Fruit fly (Drosophila melanogaster) whole organism, embryonic: ENCODE data around the gene CG13384.

Experiments used
- BEAF-32 ChIP-seq: fragments of 200-800 bp; sonication (Bioruptor generic); optimal IDR thresholded peaks from 3 replicates; lab custom pipeline; 2017; ENCODE audit warnings: missing biosample characterization, missing genetic modification characterization, mild to moderate bottlenecking, moderate library complexity, missing genetic modification reagents
- Bgb ChIP-seq: fragments of 200-800 bp; sonication (Bioruptor generic); IDR thresholded peaks from 2 replicates; pipeline ENCODE4 v1.3.6; 2022; ENCODE audit warnings: missing biosample characterization, missing genetic modification characterization; ENCODE audit not compliant: partially characterized antibody
- CG10431 ChIP-seq: fragments of 200-800 bp; sonication (Bioruptor generic); optimal IDR thresholded peaks from 3 replicates; lab custom pipeline; 2018; ENCODE audit warnings: missing biosample characterization, mild to moderate bottlenecking, missing genetic modification characterization
- CG10565 ChIP-seq: fragments of 200-800 bp; sonication (Bioruptor generic); optimal IDR thresholded peaks from 3 replicates; lab custom pipeline; 2016; ENCODE audit warnings: missing biosample characterization, mild to moderate bottlenecking, missing genetic modification characterization
- CG11093 ChIP-seq: fragments of 200-800 bp; sonication (Bioruptor generic); IDR thresholded peaks from 3 replicates; pipeline ENCODE4 v1.3.6; 2022; ENCODE audit warnings: missing biosample characterization, missing genetic modification characterization
- CG12071 ChIP-seq: fragments of 200-800 bp; sonication (Bioruptor generic); optimal IDR thresholded peaks from 3 replicates; lab custom pipeline; 2018; ENCODE audit warnings: missing biosample characterization, mild to moderate bottlenecking, missing genetic modification characterization
- CG12236 ChIP-seq: fragments of 200-800 bp; sonication (Bioruptor generic); optimal IDR thresholded peaks from 2 replicates; lab custom pipeline; 2016; ENCODE audit warnings: missing biosample characterization, missing genetic modification characterization
- CG15073 ChIP-seq: fragments of 200-800 bp; sonication (Bioruptor generic); optimal IDR thresholded peaks from 2 replicates; lab custom pipeline; 2016; ENCODE audit warnings: missing biosample characterization, missing genetic modification characterization
- CG15696 ChIP-seq: fragments of 200-800 bp; sonication (Bioruptor generic); optimal IDR thresholded peaks from 2 replicates; lab custom pipeline; 2019; ENCODE audit warnings: missing biosample characterization, mild to moderate bottlenecking, missing genetic modification characterization, moderate library complexity
- CG1832 ChIP-seq: fragments of 200-800 bp; sonication (Bioruptor generic); optimal IDR thresholded peaks from 2 replicates; lab custom pipeline; 2017; ENCODE audit warnings: missing biosample characterization, mild to moderate bottlenecking, missing genetic modification characterization, inconsistent platforms
- CG2199 ChIP-seq: fragments of 200-800 bp; sonication (Bioruptor generic); IDR thresholded peaks from 3 replicates; pipeline ENCODE4 v1.3.6; 2022; ENCODE audit warnings: missing biosample characterization, missing genetic modification characterization
- CG2875 ChIP-seq: fragments of 200-800 bp; sonication (Bioruptor generic); optimal IDR thresholded peaks from 2 replicates; lab custom pipeline; 2017; ENCODE audit warnings: missing biosample characterization, mild to moderate bottlenecking, missing genetic modification characterization, missing genetic modification reagents
- CG30431 ChIP-seq: fragments of 200-800 bp; sonication (Bioruptor generic); optimal IDR thresholded peaks from 2 replicates; lab custom pipeline; 2017; ENCODE audit warnings: missing biosample characterization, missing genetic modification characterization
- CG3065 ChIP-seq: fragments of 200-800 bp; sonication (Bioruptor generic); optimal IDR thresholded peaks from 2 replicates; lab custom pipeline; 2016; ENCODE audit warnings: missing biosample characterization, missing genetic modification characterization
- CG3838 ChIP-seq: fragments of 200-800 bp; sonication (Bioruptor generic); optimal IDR thresholded peaks from 3 replicates; lab custom pipeline; 2016; ENCODE audit warnings: missing biosample characterization, missing genetic modification characterization
- CG4404 ChIP-seq: fragments of 200-800 bp; sonication (Bioruptor generic); IDR thresholded peaks from 2 replicates; pipeline ENCODE4 v1.3.6; 2022; ENCODE audit warnings: missing biosample characterization, missing genetic modification characterization
- CG6272 ChIP-seq: fragments of 200-800 bp; sonication (Bioruptor generic); IDR thresholded peaks from 2 replicates; pipeline ENCODE4 v1.3.6; 2022; ENCODE audit warnings: missing biosample characterization, missing genetic modification characterization
- CG6683 ChIP-seq: fragments of 200-800 bp; sonication (Bioruptor generic); optimal IDR thresholded peaks from 2 replicates; lab custom pipeline; 2017; ENCODE audit warnings: missing biosample characterization, mild to moderate bottlenecking, missing genetic modification characterization, missing genetic modification reagents
- CG7357 ChIP-seq: fragments of 200-800 bp; sonication (Bioruptor generic); IDR thresholded peaks from 3 replicates; pipeline ENCODE4 v1.3.6; 2022; ENCODE audit warnings: missing biosample characterization, missing genetic modification characterization
- CG7928 ChIP-seq: fragments of 200-800 bp; sonication (Bioruptor generic); optimal IDR thresholded peaks from 2 replicates; lab custom pipeline; 2017; ENCODE audit warnings: missing biosample characterization, mild to moderate bottlenecking, missing genetic modification characterization
- CG8281 ChIP-seq: fragments of 200-800 bp; sonication (Bioruptor generic); optimal IDR thresholded peaks from 2 replicates; lab custom pipeline; 2018; ENCODE audit warnings: missing biosample characterization, mild to moderate bottlenecking, missing genetic modification characterization, moderate library complexity
- CG9876 ChIP-seq: fragments of 200-800 bp; sonication (Bioruptor generic); optimal IDR thresholded peaks from 2 replicates; lab custom pipeline; 2016; ENCODE audit warnings: missing biosample characterization, missing genetic modification characterization
- Gsc ChIP-seq: fragments of 200-800 bp; sonication (Bioruptor generic); IDR thresholded peaks from 2 replicates; pipeline ENCODE4 v1.3.6; 2022; ENCODE audit warnings: missing biosample characterization, missing genetic modification characterization
- Lhr ChIP-seq: fragments of 200-800 bp; sonication (Bioruptor generic); optimal IDR thresholded peaks from 3 replicates; lab custom pipeline; 2017; ENCODE audit warnings: mild to moderate bottlenecking, missing biosample characterization, missing genetic modification reagents, missing genetic modification characterization
- Max ChIP-seq: fragments of 200-800 bp; sonication (Bioruptor generic); optimal IDR thresholded peaks from 2 replicates; lab custom pipeline; 2016; ENCODE audit warnings: missing biosample characterization, mild to moderate bottlenecking, missing genetic modification characterization
- Nf-YA ChIP-seq: fragments of 200-800 bp; sonication (Bioruptor generic); IDR thresholded peaks from 2 replicates; pipeline ENCODE4 v1.3.6; 2022; ENCODE audit warnings: missing biosample characterization, missing genetic modification characterization
- Opbp ChIP-seq: fragments of 200-800 bp; sonication (Bioruptor generic); IDR thresholded peaks from 3 replicates; pipeline ENCODE4 v1.3.6; 2022; ENCODE audit warnings: missing biosample characterization, missing genetic modification characterization; ENCODE audit not compliant: partially characterized antibody
- Tbp ChIP-seq: fragments of >200 bp; optimal IDR thresholded peaks from 2 replicates; lab custom pipeline; 2018; ENCODE audit warnings: missing biosample characterization, missing genetic modification characterization
- aop ChIP-seq: fragments of 200-800 bp; sonication (Bioruptor generic); IDR thresholded peaks from 2 replicates; pipeline ENCODE4 v1.3.6; 2022; ENCODE audit warnings: missing biosample characterization, missing genetic modification characterization
- bcd ChIP-seq: fragments of 200-800 bp; sonication (Bioruptor generic); optimal IDR thresholded peaks from 2 replicates; lab custom pipeline; 2017; ENCODE audit warnings: missing biosample characterization, mild to moderate bottlenecking, missing genetic modification characterization
- cg ChIP-seq: fragments of 200-800 bp; sonication (Bioruptor generic); optimal IDR thresholded peaks from 3 replicates; lab custom pipeline; 2019; ENCODE audit warnings: missing biosample characterization, mild to moderate bottlenecking, missing genetic modification characterization, moderate library complexity
- chif ChIP-seq, 2 experiments: fragments of 200-800 bp; sonication (Bioruptor generic); optimal IDR thresholded peaks; 3 replicates each; lab custom pipeline; 2016; ENCODE audit warnings: missing biosample characterization in 2 of 2, missing genetic modification characterization in 2 of 2
- crp ChIP-seq, 2 experiments: fragments of 200-800 bp; sonication (Bioruptor generic); optimal IDR thresholded peaks; 2 replicates in 1 of 2; 3 replicates in 1 of 2; lab custom pipeline; 2017; ENCODE audit warnings: missing biosample characterization in 2 of 2, missing genetic modification characterization in 2 of 2, mild to moderate bottlenecking in 1 of 2, moderate library complexity in 1 of 2
- danr ChIP-seq: fragments of 200-800 bp; sonication (Bioruptor generic); IDR thresholded peaks from 2 replicates; pipeline ENCODE4 v1.3.6; 2022; ENCODE audit warnings: missing biosample characterization, missing genetic modification characterization
- exex ChIP-seq: fragments of 200-800 bp; sonication (Bioruptor generic); optimal IDR thresholded peaks from 4 replicates; lab custom pipeline; 2018; ENCODE audit warnings: missing biosample characterization, mild to moderate bottlenecking, missing genetic modification characterization, moderate library complexity
- gem ChIP-seq: fragments of 200-800 bp; sonication (Bioruptor generic); optimal IDR thresholded peaks from 2 replicates; lab custom pipeline; 2019; ENCODE audit warnings: missing biosample characterization, mild to moderate bottlenecking, missing genetic modification characterization, moderate library complexity
- gfzf ChIP-seq: fragments of 200-800 bp; sonication (Bioruptor generic); optimal IDR thresholded peaks from 2 replicates; lab custom pipeline; 2016; ENCODE audit warnings: missing biosample characterization, mild to moderate bottlenecking, missing genetic modification characterization, moderate library complexity
- ham ChIP-seq: fragments of 200-800 bp; sonication (Bioruptor generic); IDR thresholded peaks from 2 replicates; pipeline ENCODE4 v1.3.6; 2022; ENCODE audit warnings: missing biosample characterization, missing genetic modification characterization
- ken ChIP-seq: fragments of 200-800 bp; sonication (Bioruptor generic); IDR thresholded peaks from 3 replicates; pipeline ENCODE4 v1.3.6; 2022; ENCODE audit warnings: missing biosample characterization, missing genetic modification characterization
- odd ChIP-seq: fragments of 200-800 bp; sonication (Bioruptor generic); optimal IDR thresholded peaks from 2 replicates; lab custom pipeline; 2017; ENCODE audit warnings: missing biosample characterization, mild to moderate bottlenecking, missing genetic modification characterization
- otp ChIP-seq: fragments of 200-800 bp; sonication (Bioruptor generic); IDR thresholded peaks from 3 replicates; pipeline ENCODE4, ENCODE4 v1.3.6; 2022; ENCODE audit warnings: missing biosample characterization, missing genetic modification characterization
- p53 ChIP-seq: fragments of 200-800 bp; sonication (Bioruptor generic); optimal IDR thresholded peaks from 2 replicates; lab custom pipeline; 2016; ENCODE audit warnings: missing biosample characterization, missing genetic modification characterization
- pfk ChIP-seq: fragments of 200-800 bp; sonication (Bioruptor generic); optimal IDR thresholded peaks from 2 replicates; lab custom pipeline; 2018; ENCODE audit warnings: missing biosample characterization, mild to moderate bottlenecking, missing genetic modification characterization, moderate library complexity
- repo ChIP-seq: fragments of 200-800 bp; sonication (Bioruptor generic); optimal IDR thresholded peaks from 2 replicates; lab custom pipeline; 2016; ENCODE audit warnings: missing biosample characterization, missing genetic modification characterization
- sc ChIP-seq, 3 experiments: fragments of >200 bp in 2 of 3; fragments of 200-800 bp in 1 of 3; sonication (Bioruptor generic) in 1 of 3; optimal IDR thresholded peaks; 2 replicates in 2 of 3; 3 replicates in 1 of 3; lab custom pipeline; 2017; ENCODE audit warnings: mild to moderate bottlenecking in 1 of 3, missing biosample characterization in 1 of 3, missing genetic modification characterization in 1 of 3, missing genetic modification reagents in 1 of 3
- unpg ChIP-seq: fragments of 200-800 bp; sonication (Bioruptor generic); optimal IDR thresholded peaks from 3 replicates; lab custom pipeline; 2018; ENCODE audit warnings: missing biosample characterization, mild to moderate bottlenecking, missing genetic modification characterization, moderate library complexity
- z ChIP-seq: fragments of 200-800 bp; sonication (Bioruptor generic); IDR thresholded peaks from 3 replicates; pipeline ENCODE4 v1.3.6; 2022; ENCODE audit warnings: missing biosample characterization, missing genetic modification characterization
- zfh2 ChIP-seq: fragments of 200-800 bp; sonication (Bioruptor generic); optimal IDR thresholded peaks from 2 replicates; lab custom pipeline; 2016; ENCODE audit warnings: missing biosample characterization, missing genetic modification characterization

Gene CG13384

dm6 chr2L:8364006-8364956 lies 20.0 kb upstream of the CG13384 start, which contains the start of the genes RpS13 and CSN8 (continued):
- TF ChIP-seq otp (no peak), CG3065 (GFP tag; lab: Kevin White, UChicago) (no peak), CG15073 (GFP tag; lab: Kevin White, UChicago) (no peak), ham (GFP tag; lab: Robert Waterston, UW) (no peak), BEAF-32 (GFP tag; lab: Kevin White, UChicago) (peak; percentile 96), CG10565 (GFP tag; lab: Kevin White, UChicago) (no peak), Bgb (GFP tag; lab: Robert Waterston, UW) (peak; percentile 90), danr (GFP tag; lab: Robert Waterston, UW) (no peak), CG12236 (GFP tag; lab: Kevin White, UChicago) (no peak), Max (GFP tag; lab: Kevin White, UChicago) (no peak), CG30431 (no peak), repo (GFP tag; lab: Kevin White, UChicago) (no peak), CG6272 (GFP tag; lab: Robert Waterston, UW) (no peak), chif (GFP tag; optimal IDR thresholded peaks at IDR 0.05; lab: Kevin White, UChicago) (no peak), CG2199 (no peak), ken (GFP tag; lab: Robert Waterston, UW) (no peak), CG9876 (GFP tag; lab: Kevin White, UChicago) (no peak), CG4404 (GFP tag; lab: Robert Waterston, UW) (no peak), CG15696 (no peak), CG7928 (GFP tag; lab: Kevin White, UChicago) (no peak), CG8281 (tag; lab: Kevin White, UChicago) (no peak), sc (optimal IDR thresholded peaks at IDR 0.05; lab: Kevin White, UChicago) (no peak), sc (GFP tag; optimal IDR thresholded peaks at IDR 0.05; lab: Kevin White, UChicago) (no peak), Gsc (GFP tag; lab: Robert Waterston, UW) (no peak), Opbp (GFP tag; lab: Robert Waterston, UW) (peak; percentile 87), aop (no peak), CG1832 (GFP tag; lab: Kevin White, UChicago) (no peak), CG11093 (no peak), pfk (GFP tag; lab: Kevin White, UChicago) (no peak), zfh2 (GFP tag; lab: Kevin White, UChicago) (no peak), cg (GFP tag; lab: Kevin White, UChicago) (peak; percentile 16), CG6683 (GFP tag; lab: Kevin White, UChicago) (no peak), CG10431 (GFP tag; lab: Kevin White, UChicago) (no peak), CG7357 (0 out of 3 replicates have a peak, but pooled peaks have one; percentile 11), odd (GFP tag; lab: Kevin White, UChicago) (no peak), unpg (peak; percentile 27), gfzf (peak; percentile 85), z (GFP tag; lab: Robert Waterston, UW) (no peak), bcd (GFP tag; lab: Kevin White, UChicago) (peak; percentile 11), gem (tag; lab: Kevin White, UChicago) (peak; percentile 29), CG2875 (GFP tag; lab: Kevin White, UChicago) (no peak), Tbp (GFP tag; lab: Kevin White, UChicago) (no peak), Nf-YA (GFP tag; lab: Robert Waterston, UW) (no peak), p53 (GFP tag; lab: Kevin White, UChicago) (no peak), CG12071 (GFP tag; lab: Kevin White, UChicago) (no peak), CG3838 (GFP tag; lab: Kevin White, UChicago) (no peak), Lhr (GFP tag; lab: Kevin White, UChicago) (peak; percentile 57), crp (GFP tag; optimal IDR thresholded peaks at IDR 0.05; lab: Kevin White, UChicago) (no peak), exex (tag; lab: Kevin White, UChicago) (peak; percentile 10)
